Fruit fly (Drosophila melanogaster): ENCODE measurements around the gene Lint-1.
A peak's percentile ranks its signal among the peaks of the same experiment; 100 is the strongest.

Lint-1 gene

dm6 chrX:11149201-11149600 is at the start of gene Lint-1:
Lint-1 (plus strand) TSS chrX:11149323.
- TF ChIP-seq ttk (optimal IDR thresholded peaks at IDR 0.05) (no peak), Sin3A (optimal IDR thresholded peaks at IDR 0.05) (no peak), insv (optimal IDR thresholded peaks at IDR 0.05) (no peak), Myc (optimal IDR thresholded peaks at IDR 0.05) (no peak), h (optimal IDR thresholded peaks at IDR 0.05) (no peak), psq (optimal IDR thresholded peaks at IDR 0.05) (no peak)

DNA sequence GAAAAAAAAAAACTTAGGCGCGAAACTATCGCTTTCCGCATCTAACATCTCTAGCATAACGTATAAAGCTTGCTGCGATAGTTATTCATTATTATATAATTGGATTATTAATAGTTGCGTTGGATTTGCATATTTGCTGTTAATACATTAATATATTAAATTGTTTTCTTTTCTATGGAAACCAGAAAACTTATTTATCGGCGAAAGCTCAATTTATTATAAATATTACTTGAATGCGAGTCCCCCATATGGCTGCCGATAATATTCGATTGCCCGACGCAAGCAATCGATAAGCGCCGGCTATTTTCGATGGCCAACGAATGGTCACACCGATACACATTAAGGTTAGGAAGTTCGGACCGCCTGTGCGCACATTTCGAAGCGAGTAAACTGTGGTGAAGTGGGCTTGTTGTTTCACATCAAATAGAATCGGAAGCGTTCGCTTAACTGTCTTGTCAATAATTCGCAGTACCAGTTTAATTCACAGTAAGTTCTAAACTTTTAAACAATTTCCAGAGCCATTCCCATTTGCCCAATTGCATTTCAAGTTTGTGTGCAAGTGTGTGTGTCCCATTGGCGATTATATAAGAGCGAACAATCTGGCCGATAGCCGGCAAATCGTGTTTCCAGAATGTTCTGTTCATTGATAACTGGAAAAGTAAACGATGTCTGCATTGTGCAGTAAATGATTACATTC is 40.8 kb upstream of the Lint-1 start, which contains the start of gene Hsp60A:
TSS of gene Hsp60A (plus strand) at position 335 of the 697 bp plus-strand sequence.
- TF ChIP-seq psq (optimal IDR thresholded peaks at IDR 0.05) (peak; percentile 75), h (optimal IDR thresholded peaks at IDR 0.05) (no peak), ttk (optimal IDR thresholded peaks at IDR 0.05) (no peak)

DNA sequence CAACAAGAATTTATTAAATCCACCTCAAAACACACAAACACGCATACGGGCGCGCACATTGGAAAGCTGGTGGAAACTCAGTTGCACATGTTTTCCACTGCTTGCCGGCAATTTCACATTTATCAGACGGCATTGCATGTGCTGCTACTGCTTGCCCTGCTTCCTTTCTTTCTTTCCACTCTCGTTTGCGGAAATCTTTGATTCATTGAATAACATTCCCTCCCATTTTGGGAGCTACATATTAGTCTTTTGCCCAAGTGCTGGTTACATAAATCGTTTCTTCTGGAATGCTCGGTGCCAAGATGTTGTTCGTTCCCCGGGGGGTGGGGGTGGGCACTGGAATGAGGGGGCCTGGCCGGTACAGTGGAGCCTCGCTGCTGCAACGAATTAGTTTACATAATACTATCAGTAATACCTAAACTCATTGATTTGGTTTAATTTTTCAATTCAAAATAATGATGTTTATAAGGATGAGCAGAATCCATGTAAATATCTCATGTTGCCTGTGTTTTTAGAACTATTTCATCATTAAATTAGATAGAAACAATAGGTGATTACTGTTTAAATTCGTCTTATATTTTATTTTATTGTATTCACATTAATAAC is 40.2 kb upstream of the Lint-1 start:
- no peak for TF ChIP-seq Myc (optimal IDR thresholded peaks at IDR 0.05)
- TF ChIP-seq Sin3A (optimal IDR thresholded peaks at IDR 0.05), result no peak

DNA sequence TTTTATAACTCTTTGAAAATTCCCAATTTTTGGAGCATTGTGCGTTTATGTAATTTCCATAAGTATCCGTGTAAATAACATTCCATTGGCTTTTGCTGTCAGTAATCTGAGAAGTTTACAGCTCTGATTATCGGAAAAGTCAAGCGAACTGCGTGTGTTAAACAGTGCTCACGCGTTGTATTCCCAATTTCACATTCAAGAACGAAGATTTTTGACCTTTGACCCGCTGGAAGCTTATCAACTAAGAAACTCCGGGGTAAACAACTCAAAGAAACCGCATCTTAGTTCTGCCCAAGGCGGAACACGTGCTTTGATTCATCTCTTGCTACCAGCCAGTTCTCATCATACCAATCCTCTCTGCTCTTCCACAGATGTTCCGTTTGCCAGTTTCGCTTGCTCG is 39.5 kb upstream of the Lint-1 start:
- TF ChIP-seq psq (optimal IDR thresholded peaks at IDR 0.05) (no peak), Myc (optimal IDR thresholded peaks at IDR 0.05) (no peak), h (optimal IDR thresholded peaks at IDR 0.05) (no peak), insv (optimal IDR thresholded peaks at IDR 0.05) (no peak), ttk (optimal IDR thresholded peaks at IDR 0.05) (no peak), Sin3A (optimal IDR thresholded peaks at IDR 0.05) (no peak)

- no peak for TF ChIP-seq ttk (optimal IDR thresholded peaks at IDR 0.05)
- TF ChIP-seq Sin3A (optimal IDR thresholded peaks at IDR 0.05), result no peak
- no peak for TF ChIP-seq h (optimal IDR thresholded peaks at IDR 0.05)
- TF ChIP-seq Myc (optimal IDR thresholded peaks at IDR 0.05), result no peak
- TF ChIP-seq insv (optimal IDR thresholded peaks at IDR 0.05), result no peak
- TF ChIP-seq psq (optimal IDR thresholded peaks at IDR 0.05), result no peak
Observed at dm6 chrX:11123561-11123960, 25.6 kb upstream of the Lint-1 start.

DNA sequence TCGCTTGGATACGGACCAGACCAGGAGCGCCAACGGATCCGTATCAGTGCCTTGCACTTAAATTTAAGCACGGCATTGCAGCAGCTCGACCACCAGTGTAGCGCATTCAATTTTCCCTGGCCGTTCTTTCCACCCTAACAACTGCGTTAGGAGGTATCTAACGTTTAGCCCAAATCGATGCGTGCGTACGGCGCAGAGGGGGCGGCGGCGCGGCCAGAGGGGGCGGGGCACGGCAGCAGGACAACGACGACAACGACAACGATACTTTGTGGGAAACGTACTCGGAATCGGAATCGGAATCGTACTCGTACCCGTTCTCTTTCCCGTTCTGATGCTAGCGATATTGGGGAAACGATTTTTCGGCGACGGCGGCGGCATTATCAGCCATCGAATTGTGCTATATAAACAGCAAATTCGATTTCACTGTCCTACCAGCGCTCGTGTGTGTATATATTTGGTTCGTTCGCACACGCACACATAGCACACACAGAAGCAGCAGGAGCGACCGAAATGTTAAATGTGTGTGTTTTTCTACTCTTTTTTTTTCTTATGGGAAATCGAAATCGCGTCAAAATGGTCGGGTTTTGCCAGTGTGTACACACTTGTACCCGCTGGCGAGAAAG is 24.9 kb upstream of the Lint-1 start, which contains the start of gene CG11122:
TSS of gene CG11122 (minus strand) at position 601 of the 623 bp plus-strand sequence.
- no peak for TF ChIP-seq psq (optimal IDR thresholded peaks at IDR 0.05)
- TF ChIP-seq insv (optimal IDR thresholded peaks at IDR 0.05), result no peak
- TF ChIP-seq Myc (optimal IDR thresholded peaks at IDR 0.05), result no peak
- no peak for TF ChIP-seq h (optimal IDR thresholded peaks at IDR 0.05)
- no peak for TF ChIP-seq ttk (optimal IDR thresholded peaks at IDR 0.05)
- TF ChIP-seq Sin3A (optimal IDR thresholded peaks at IDR 0.05), result no peak

dm6 chrX:11124749-11125508 is 24.2 kb upstream of the Lint-1 start, which contains the start of gene Rpt3:
Rpt3 (plus strand) TSS chrX:11125101.
- TF ChIP-seq Myc (optimal IDR thresholded peaks at IDR 0.05) (no peak), Sin3A (optimal IDR thresholded peaks at IDR 0.05) (no peak), psq (optimal IDR thresholded peaks at IDR 0.05) (no peak), ttk (optimal IDR thresholded peaks at IDR 0.05) (no peak), h (optimal IDR thresholded peaks at IDR 0.05) (no peak), insv (optimal IDR thresholded peaks at IDR 0.05) (no peak)

dm6 chrX:11128828-11129227 is 20.3 kb upstream of the Lint-1 start, which contains the start of gene SrpRalpha:
SrpRalpha (minus strand) TSS chrX:11129087.
- no peak for TF ChIP-seq Sin3A (optimal IDR thresholded peaks at IDR 0.05)
- no peak for TF ChIP-seq Myc (optimal IDR thresholded peaks at IDR 0.05)

- TF ChIP-seq Sin3A (optimal IDR thresholded peaks at IDR 0.05) (no peak), ttk (optimal IDR thresholded peaks at IDR 0.05) (no peak), insv (optimal IDR thresholded peaks at IDR 0.05) (no peak), psq (optimal IDR thresholded peaks at IDR 0.05) (no peak), Myc (optimal IDR thresholded peaks at IDR 0.05) (no peak), h (optimal IDR thresholded peaks at IDR 0.05) (no peak)
Observed at dm6 chrX:11132312-11132711, 16.8 kb upstream of the Lint-1 start, which contains the start of gene CG44385. CG44385 (minus strand) TSS chrX:11132412.

DNA sequence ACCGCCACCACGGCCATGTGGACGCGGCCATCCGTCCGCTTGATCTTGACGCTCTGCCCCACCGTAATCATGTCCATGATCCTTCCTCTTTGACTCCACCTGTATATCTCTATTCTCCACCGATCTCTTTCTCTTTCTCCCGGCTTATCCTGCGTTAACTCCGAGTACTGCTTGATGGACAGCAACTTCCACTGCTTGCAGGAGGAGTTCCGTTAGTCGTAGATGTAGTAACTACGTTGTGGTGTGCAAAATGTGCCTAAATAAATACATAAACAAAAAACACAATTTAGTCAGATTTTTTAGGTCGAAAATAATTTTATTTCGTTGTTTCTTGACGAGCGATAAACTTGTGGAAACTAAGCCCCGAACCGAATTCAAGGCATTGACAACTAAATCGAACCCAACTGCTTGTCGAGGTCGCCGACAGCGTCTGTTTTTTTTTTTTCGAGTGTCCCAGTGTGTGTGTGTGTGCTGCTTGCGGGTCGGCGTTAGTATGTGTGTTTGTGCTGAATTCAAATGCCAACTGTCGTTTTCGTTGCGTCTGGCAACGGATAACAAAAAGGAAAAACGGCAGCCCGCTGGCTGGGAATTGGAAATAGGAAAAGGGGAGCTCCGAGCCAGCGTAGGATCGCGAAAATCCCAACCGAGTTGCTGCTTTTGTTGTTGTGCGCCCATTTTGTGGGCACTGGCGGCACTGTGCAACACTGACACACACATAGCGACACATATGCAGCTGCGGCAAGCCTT is 13.1 kb upstream of the Lint-1 start:
- TF ChIP-seq insv (optimal IDR thresholded peaks at IDR 0.05) (no peak), h (optimal IDR thresholded peaks at IDR 0.05) (no peak), psq (optimal IDR thresholded peaks at IDR 0.05) (no peak), Myc (optimal IDR thresholded peaks at IDR 0.05) (no peak), ttk (optimal IDR thresholded peaks at IDR 0.05) (no peak), Sin3A (optimal IDR thresholded peaks at IDR 0.05) (no peak)
